Fruit fly (Drosophila melanogaster) whole organism, wandering third instar larva: ENCODE measurements around the gene her.
A peak's percentile ranks its signal among the peaks of the same experiment; 100 is the strongest.

Experiments used
- Abd-B ChIP-seq: fragments of >200 bp; optimal IDR thresholded peaks from 2 replicates; lab custom pipeline; 2017; ENCODE audit warnings: missing biosample characterization, missing genetic modification characterization
- CG32264 ChIP-seq: fragments of 200-800 bp; sonication (Bioruptor generic); optimal IDR thresholded peaks from 2 replicates; lab custom pipeline; 2016; ENCODE audit warnings: missing biosample characterization, missing genetic modification characterization
- CG9705 ChIP-seq: fragments of 200-800 bp; sonication (Bioruptor generic); optimal IDR thresholded peaks from 2 replicates; lab custom pipeline; 2018; ENCODE audit warnings: missing biosample characterization, mild to moderate bottlenecking, missing genetic modification characterization
- CrebA ChIP-seq: fragments of 200-800 bp; sonication (Bioruptor generic); optimal IDR thresholded peaks from 2 replicates; lab custom pipeline; 2016; ENCODE audit warnings: missing biosample characterization, mild to moderate bottlenecking, missing genetic modification characterization, borderline replicate concordance
- Dfd ChIP-seq: fragments of >200 bp; optimal IDR thresholded peaks from 2 replicates; lab custom pipeline; 2017; ENCODE audit warnings: missing biosample characterization, missing genetic modification characterization
- Dif ChIP-seq: fragments of 200-275, 200-300 bp; sonication (Bioruptor generic); optimal IDR thresholded peaks from 2 replicates; lab custom pipeline; 2018; ENCODE audit warnings: missing biosample characterization, missing genetic modification characterization; ENCODE audit not compliant: partially characterized antibody
- GATAd ChIP-seq: sonication (Bioruptor generic); optimal IDR thresholded peaks from 2 replicates; lab custom pipeline; 2016; ENCODE audit warnings: missing biosample characterization, missing genetic modification characterization
- HLH106 ChIP-seq: fragments of 200-800 bp; optimal IDR thresholded peaks from 3 replicates; lab custom pipeline; 2019; ENCODE audit warnings: missing biosample characterization, mild to moderate bottlenecking, missing genetic modification characterization, moderate library complexity
- Hnf4 ChIP-seq: fragments of 200-800 bp; sonication (Bioruptor generic); optimal IDR thresholded peaks from 2 replicates; lab custom pipeline; 2016; ENCODE audit warnings: missing biosample characterization, mild to moderate bottlenecking, missing genetic modification characterization
- Hr78 ChIP-seq: fragments of >200 bp; optimal IDR thresholded peaks from 2 replicates; lab custom pipeline; 2017; ENCODE audit warnings: missing biosample characterization, missing genetic modification characterization
- Hr83 ChIP-seq: fragments of 200-300 bp; sonication (Bioruptor generic); optimal IDR thresholded peaks from 2 replicates; lab custom pipeline; 2016; ENCODE audit warnings: missing biosample characterization, mild to moderate bottlenecking, missing genetic modification characterization, moderate library complexity; ENCODE audit not compliant: poor library complexity, severe bottlenecking
- Jra ChIP-seq: sonication (Bioruptor generic); optimal IDR thresholded peaks from 2 replicates; lab custom pipeline; 2016; ENCODE audit warnings: missing biosample characterization, missing genetic modification characterization
- Mio ChIP-seq: sonication (Bioruptor generic); optimal IDR thresholded peaks from 2 replicates; lab custom pipeline; 2016; ENCODE audit warnings: missing biosample characterization, missing genetic modification characterization
- Myc ChIP-seq: fragments of >200 bp; optimal IDR thresholded peaks from 2 replicates; lab custom pipeline; 2017
- N ChIP-seq: fragments of >200 bp; optimal IDR thresholded peaks from 2 replicates; lab custom pipeline; 2018; ENCODE audit warnings: missing biosample characterization, missing external identifiers, missing genetic modification characterization
- OdsH ChIP-seq: fragments of 200-800 bp; sonication (Bioruptor generic); optimal IDR thresholded peaks from 2 replicates; lab custom pipeline; 2016; ENCODE audit warnings: missing biosample characterization, mild to moderate bottlenecking, missing genetic modification characterization
- Rel ChIP-seq, 2 experiments: fragments of 200-800 bp; sonication (Bioruptor generic) in 1 of 2; optimal IDR thresholded peaks; 2 replicates in 1 of 2; 3 replicates in 1 of 2; lab custom pipeline; 2016 to 2019; ENCODE audit warnings: mild to moderate bottlenecking in 2 of 2, missing biosample characterization in 2 of 2, missing genetic modification characterization in 2 of 2, moderate library complexity in 1 of 2
- Sp1 ChIP-seq: fragments of 200-800 bp; sonication (Bioruptor generic); optimal IDR thresholded peaks from 3 replicates; lab custom pipeline; 2019; ENCODE audit warnings: missing biosample characterization, mild to moderate bottlenecking, missing genetic modification characterization, moderate library complexity
- Vsx2 ChIP-seq: fragments of 200-300, 225-300 bp; sonication (Bioruptor generic); optimal IDR thresholded peaks from 2 replicates; lab custom pipeline; 2018; ENCODE audit warnings: missing biosample characterization, missing genetic modification characterization; ENCODE audit not compliant: partially characterized antibody
- br ChIP-seq: fragments of 200-800 bp; sonication (Bioruptor generic); optimal IDR thresholded peaks from 2 replicates; lab custom pipeline; 2016; ENCODE audit warnings: missing biosample characterization, missing genetic modification characterization
- brk ChIP-seq: fragments of 200-800 bp; sonication (Bioruptor generic); optimal IDR thresholded peaks from 2 replicates; lab custom pipeline; 2016; ENCODE audit warnings: missing biosample characterization, mild to moderate bottlenecking, missing genetic modification characterization
- dl ChIP-seq, 2 experiments: fragments of 175-275, 200-275 bp in 1 of 2; fragments of 200-275 bp in 1 of 2; sonication (Bioruptor generic); optimal IDR thresholded peaks; lab custom pipeline; 2018; ENCODE audit warnings: mild to moderate bottlenecking in 2 of 2, missing biosample characterization in 2 of 2, missing genetic modification characterization in 2 of 2, moderate library complexity in 2 of 2; ENCODE audit not compliant: partially characterized antibody in 2 of 2, insufficient read depth in 1 of 2
- dmrt93B ChIP-seq: fragments of 200-800 bp; sonication (Bioruptor generic); optimal IDR thresholded peaks from 2 replicates; lab custom pipeline; 2018; ENCODE audit warnings: missing biosample characterization, mild to moderate bottlenecking, missing genetic modification characterization
- dsf ChIP-seq: sonication (Bioruptor generic); optimal IDR thresholded peaks from 2 replicates; lab custom pipeline; 2016; ENCODE audit warnings: missing biosample characterization, missing genetic modification characterization, borderline replicate concordance
- ey ChIP-seq: fragments of 200-800 bp; sonication (Bioruptor generic); optimal IDR thresholded peaks from 2 replicates; lab custom pipeline; 2016; ENCODE audit warnings: missing biosample characterization, missing genetic modification characterization
- foxo ChIP-seq, 2 experiments: fragments of 200-800 bp; sonication (Bioruptor generic); optimal IDR thresholded peaks; 2 replicates in 1 of 2; 3 replicates in 1 of 2; lab custom pipeline; 2016 to 2017; ENCODE audit warnings: missing biosample characterization in 2 of 2, missing genetic modification characterization in 2 of 2
- fru ChIP-seq: fragments of 200-800 bp; sonication (Bioruptor generic); optimal IDR thresholded peaks from 3 replicates; lab custom pipeline; 2016; ENCODE audit warnings: missing biosample characterization, mild to moderate bottlenecking, missing genetic modification characterization
- h ChIP-seq: fragments of 200-800 bp; sonication (Bioruptor generic); optimal IDR thresholded peaks from 3 replicates; lab custom pipeline; 2016; ENCODE audit warnings: missing biosample characterization, mild to moderate bottlenecking, missing genetic modification characterization
- jim ChIP-seq: fragments of 175-275, 200-325 bp; sonication (Bioruptor generic); optimal IDR thresholded peaks from 2 replicates; lab custom pipeline; 2016; ENCODE audit warnings: missing biosample characterization, mild to moderate bottlenecking, missing genetic modification characterization
- lola ChIP-seq: fragments of >200 bp; optimal IDR thresholded peaks from 2 replicates; lab custom pipeline; 2017; ENCODE audit warnings: missing biosample characterization, missing genetic modification characterization
- pan ChIP-seq: fragments of >200 bp; optimal IDR thresholded peaks from 2 replicates; lab custom pipeline; 2017
- psq ChIP-seq: fragments of 200-800 bp; sonication (Bioruptor generic); optimal IDR thresholded peaks from 3 replicates; lab custom pipeline; 2017; ENCODE audit warnings: missing biosample characterization, mild to moderate bottlenecking, missing genetic modification characterization, moderate library complexity
- rgr ChIP-seq: fragments of 200-800 bp; sonication (Bioruptor generic); optimal IDR thresholded peaks from 3 replicates; lab custom pipeline; 2016; ENCODE audit warnings: missing biosample characterization, mild to moderate bottlenecking, missing genetic modification characterization
- sage ChIP-seq: fragments of 200-800 bp; sonication (Bioruptor generic); optimal IDR thresholded peaks from 2 replicates; lab custom pipeline; 2016; ENCODE audit warnings: missing biosample characterization, mild to moderate bottlenecking, missing genetic modification characterization
- sv ChIP-seq: fragments of 200-800 bp; sonication (Bioruptor generic); optimal IDR thresholded peaks from 3 replicates; lab custom pipeline; 2016; ENCODE audit warnings: missing biosample characterization, missing genetic modification characterization
- tai ChIP-seq: sonication (Bioruptor generic); optimal IDR thresholded peaks from 2 replicates; lab custom pipeline; 2016; ENCODE audit warnings: missing biosample characterization, missing genetic modification characterization
- usp ChIP-seq: fragments of >200 bp; optimal IDR thresholded peaks from 2 replicates; lab custom pipeline; 2017; ENCODE audit warnings: missing biosample characterization, missing genetic modification characterization
- woc ChIP-seq: sonication (Bioruptor generic); optimal IDR thresholded peaks from 2 replicates; lab custom pipeline; 2016; ENCODE audit warnings: missing biosample characterization, mild to moderate bottlenecking, missing genetic modification characterization

her gene

dm6 chr2L:16689800-16690618 is 13.0 kb downstream of the her start:
- TF ChIP-seq pan = no peak
- TF ChIP-seq foxo (GFP tag; optimal IDR thresholded peaks at IDR 0.05; lab: Kevin White, UChicago) = peak in 1 of 2 experiments; percentile 28
- TF ChIP-seq Dif (GFP tag; lab: Kevin White, UChicago) = peak; percentile 41
- peak; percentile 48 for TF ChIP-seq rgr
- no peak for TF ChIP-seq brk
- TF ChIP-seq sage (GFP tag; lab: Kevin White, UChicago) = no peak
- TF ChIP-seq tai (GFP tag; lab: Kevin White, UChicago) = no peak
- no peak for TF ChIP-seq Hr83 (GFP tag; lab: Kevin White, UChicago)
- no peak for TF ChIP-seq dsf (GFP tag; lab: Kevin White, UChicago)
- no peak for TF ChIP-seq dmrt93B (GFP tag; lab: Kevin White, UChicago)
- TF ChIP-seq Jra (GFP tag; lab: Kevin White, UChicago) = peak; percentile 30
- TF ChIP-seq ey (GFP tag; lab: Kevin White, UChicago) = peak; percentile 67
- peak; percentile 19 for TF ChIP-seq br (GFP tag; lab: Kevin White, UChicago)
- TF ChIP-seq h (GFP tag; lab: Kevin White, UChicago) = peak; percentile 73
- TF ChIP-seq woc (GFP tag; lab: Kevin White, UChicago) = peak; percentile 74
- no peak for TF ChIP-seq Vsx2 (GFP tag; lab: Kevin White, UChicago)
- no peak for TF ChIP-seq CG9705 (GFP tag; lab: Kevin White, UChicago)
- TF ChIP-seq sv (GFP tag; lab: Kevin White, UChicago) = no peak
- TF ChIP-seq Rel (GFP tag; optimal IDR thresholded peaks at IDR 0.05; lab: Kevin White, UChicago) = peak; percentile 51
- TF ChIP-seq Rel (tag; optimal IDR thresholded peaks at IDR 0.05; lab: Kevin White, UChicago) = no peak
- TF ChIP-seq psq = peak; percentile 96
- no peak for TF ChIP-seq Dfd (GFP tag; lab: Kevin White, UChicago)
- TF ChIP-seq Hnf4 (GFP tag; lab: Kevin White, UChicago) = peak; percentile 30
- no peak for TF ChIP-seq Abd-B
- TF ChIP-seq N (GFP tag; lab: Kevin White, UChicago) = no peak
- TF ChIP-seq HLH106 = no peak
- peak; percentile 4 for TF ChIP-seq Sp1 (GFP tag; lab: Kevin White, UChicago)
- no peak for TF ChIP-seq GATAd (GFP tag; lab: Kevin White, UChicago)
- TF ChIP-seq usp = no peak
- no peak for TF ChIP-seq jim (GFP tag; lab: Kevin White, UChicago)
- TF ChIP-seq Mio (GFP tag; lab: Kevin White, UChicago) = no peak
- no peak for TF ChIP-seq lola (GFP tag; lab: Kevin White, UChicago)
- TF ChIP-seq dl (GFP tag; optimal IDR thresholded peaks at IDR 0.05; lab: Kevin White, UChicago; ENCODE audit: insufficient read depth in 1 of 2, partially characterized antibody in 2 of 2) = peak; percentile 25 to 65
- peak; percentile 59 for TF ChIP-seq fru (GFP tag; lab: Kevin White, UChicago)
- TF ChIP-seq CrebA = no peak
- peak; percentile 19 for TF ChIP-seq CG32264
- TF ChIP-seq Hr78 (GFP tag; lab: Kevin White, UChicago) = no peak
- peak; percentile 44 for TF ChIP-seq OdsH
- TF ChIP-seq Myc (lab: Kevin White, UChicago) = no peak

- TF ChIP-seq Dfd (GFP tag; lab: Kevin White, UChicago) = no peak
- TF ChIP-seq ey (GFP tag; lab: Kevin White, UChicago) = no peak
- no peak for TF ChIP-seq Sp1 (GFP tag; lab: Kevin White, UChicago)
- no peak for TF ChIP-seq pan
- no peak for TF ChIP-seq sage (GFP tag; lab: Kevin White, UChicago)
- no peak for TF ChIP-seq usp
- no peak for TF ChIP-seq woc (GFP tag; lab: Kevin White, UChicago)
- TF ChIP-seq OdsH = no peak
- no peak for TF ChIP-seq Abd-B
Measured at dm6 chr2L:16690619-16690908, 13.6 kb downstream of the her start.
